Worm (Caenorhabditis elegans): ENCODE data around the gene T25E12.6.

T25E12.6 gene

ce11 chrV:16794079-16794478 is 51.9 kb downstream of the T25E12.6 start:
- no peak for TF ChIP-seq elt-1 (tag; optimal IDR thresholded peaks at IDR 0.05)
- TF ChIP-seq mdl-1 (tag; optimal IDR thresholded peaks at IDR 0.05): no peak
- no peak for TF ChIP-seq nhr-76 (tag; optimal IDR thresholded peaks at IDR 0.05)
- TF ChIP-seq nhr-77 (tag; optimal IDR thresholded peaks at IDR 0.05): no peak
- TF ChIP-seq zag-1 (tag; optimal IDR thresholded peaks at IDR 0.05): no peak
- no peak for TF ChIP-seq egl-27 (tag; optimal IDR thresholded peaks at IDR 0.05)
- TF ChIP-seq daf-12 (tag; optimal IDR thresholded peaks at IDR 0.05): no peak
- TF ChIP-seq ceh-16 (tag; optimal IDR thresholded peaks at IDR 0.05): no peak
- TF ChIP-seq elt-3 (tag; optimal IDR thresholded peaks at IDR 0.05): no peak
- TF ChIP-seq ceh-9 (tag; optimal IDR thresholded peaks at IDR 0.05): no peak
- no peak for TF ChIP-seq jun-1 (tag; optimal IDR thresholded peaks at IDR 0.05)
- TF ChIP-seq tbx-2 (tag; optimal IDR thresholded peaks at IDR 0.05): no peak
